Fruit fly (Drosophila melanogaster): Measurements from ENCODE around the gene CG3527.

Gene CG3527

DNA sequence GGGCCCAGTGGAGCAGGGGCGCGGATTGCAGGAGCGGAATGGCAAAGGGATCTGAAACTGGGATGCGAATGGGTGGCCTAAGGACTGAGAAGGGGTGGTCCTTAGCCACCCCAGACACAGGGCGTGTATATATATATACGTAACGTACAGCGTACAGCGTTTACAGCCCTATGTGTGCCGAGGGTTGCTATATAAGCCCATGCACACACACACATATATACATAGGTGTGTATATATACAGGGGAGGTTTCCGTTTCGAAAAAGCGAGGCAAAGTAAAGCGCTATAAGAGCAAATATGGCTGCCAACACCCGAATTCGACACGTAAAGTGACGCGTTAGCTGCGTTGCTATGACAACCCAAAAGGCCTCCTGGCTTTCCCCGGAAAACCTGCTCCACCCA, 25.0 kb upstream of the CG3527 start:
- no peak for TF ChIP-seq CG1620 (GFP tag; optimal IDR thresholded peaks at IDR 0.05)
- no peak for TF ChIP-seq Hr96 (GFP tag; optimal IDR thresholded peaks at IDR 0.05)
- TF ChIP-seq CG7045 (GFP tag; optimal IDR thresholded peaks at IDR 0.05): no peak
- TF ChIP-seq toe (GFP tag; optimal IDR thresholded peaks at IDR 0.05): no peak
- TF ChIP-seq tj (GFP tag; optimal IDR thresholded peaks at IDR 0.05): no peak
- no peak for TF ChIP-seq CG11617 (GFP tag; optimal IDR thresholded peaks at IDR 0.05)
- TF ChIP-seq CG5204 (GFP tag; optimal IDR thresholded peaks at IDR 0.05): no peak
- TF ChIP-seq Crg-1 (GFP tag; optimal IDR thresholded peaks at IDR 0.05): no peak
- no peak for TF ChIP-seq cnc (optimal IDR thresholded peaks at IDR 0.05)
- no peak for TF ChIP-seq kay (GFP tag; ENCODE audit: borderline replicate concordance)
- no peak for TF ChIP-seq bab1 (GFP tag; optimal IDR thresholded peaks at IDR 0.05)
- no peak for TF ChIP-seq ovo (GFP tag; optimal IDR thresholded peaks at IDR 0.05)
- TF ChIP-seq cic (GFP tag; optimal IDR thresholded peaks at IDR 0.05): no peak
- no peak for TF ChIP-seq CG33017 (tag; optimal IDR thresholded peaks at IDR 0.05)
- no peak for TF ChIP-seq CG14711 (tag; optimal IDR thresholded peaks at IDR 0.05)
- TF ChIP-seq Clk (GFP tag; optimal IDR thresholded peaks at IDR 0.05): no peak
- no peak for TF ChIP-seq Mnt (GFP tag; optimal IDR thresholded peaks at IDR 0.05)
- no peak for TF ChIP-seq CG7101 (tag; optimal IDR thresholded peaks at IDR 0.05)
- no peak for TF ChIP-seq CG12768 (GFP tag; optimal IDR thresholded peaks at IDR 0.05)
- TF ChIP-seq pad (GFP tag; optimal IDR thresholded peaks at IDR 0.05): no peak

DNA sequence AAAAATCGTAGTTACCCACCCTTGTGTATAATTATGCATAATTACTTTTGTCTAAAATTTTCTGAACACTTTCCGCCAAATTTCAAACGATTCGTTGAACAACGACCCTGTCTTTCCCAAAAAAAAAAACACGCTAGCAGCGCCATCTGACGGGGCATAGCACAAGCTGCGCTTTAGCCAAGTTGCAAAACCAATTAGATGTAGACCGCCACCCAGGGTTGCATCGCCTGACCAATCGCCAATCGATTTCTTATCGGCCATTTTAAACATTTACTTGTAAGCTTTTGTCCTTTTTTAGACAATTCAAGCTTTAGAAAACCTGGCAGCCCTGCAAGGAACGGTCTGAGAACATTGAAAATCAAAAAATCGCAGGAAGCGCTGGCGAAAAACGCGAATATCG, 21.9 kb upstream of the CG3527 start, which contains the start of gene CG3556:
TSS of gene CG3556 (plus strand) at position 323 of the 400 bp plus-strand sequence.
- TF ChIP-seq bab1 (GFP tag; optimal IDR thresholded peaks at IDR 0.05) (peak; percentile 71), CG14711 (tag; optimal IDR thresholded peaks at IDR 0.05) (no peak)

DNA sequence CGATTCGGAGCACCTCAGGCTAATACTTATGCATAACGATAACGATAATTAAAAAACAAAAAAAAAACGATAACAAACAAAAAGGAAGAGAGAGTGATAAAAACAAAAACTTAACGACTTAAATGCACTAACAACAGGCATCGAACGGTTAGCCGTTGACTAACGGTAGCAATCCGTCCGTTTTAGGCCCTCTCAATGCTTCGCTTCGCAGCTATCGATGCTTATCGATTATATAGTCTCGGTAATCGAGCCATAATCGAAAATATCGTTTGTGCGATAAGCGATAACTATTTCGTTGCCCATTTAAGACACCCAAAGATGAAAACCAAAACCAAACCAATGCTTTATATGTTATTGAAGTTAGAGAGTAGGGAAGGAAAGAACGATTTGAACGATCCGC, 17.8 kb upstream of the CG3527 start:
- no peak for TF ChIP-seq Crg-1 (GFP tag; optimal IDR thresholded peaks at IDR 0.05)
- no peak for TF ChIP-seq Mnt (GFP tag; optimal IDR thresholded peaks at IDR 0.05)
- TF ChIP-seq bab1 (GFP tag; optimal IDR thresholded peaks at IDR 0.05): no peak
- TF ChIP-seq Clk (GFP tag; optimal IDR thresholded peaks at IDR 0.05): no peak
- no peak for TF ChIP-seq CG12768 (GFP tag; optimal IDR thresholded peaks at IDR 0.05)
- TF ChIP-seq CG14711 (tag; optimal IDR thresholded peaks at IDR 0.05): no peak
- no peak for TF ChIP-seq cic (GFP tag; optimal IDR thresholded peaks at IDR 0.05)
- TF ChIP-seq pad (GFP tag; optimal IDR thresholded peaks at IDR 0.05): no peak
- TF ChIP-seq CG11617 (GFP tag; optimal IDR thresholded peaks at IDR 0.05): no peak
- no peak for TF ChIP-seq toe (GFP tag; optimal IDR thresholded peaks at IDR 0.05)
- TF ChIP-seq tj (GFP tag; optimal IDR thresholded peaks at IDR 0.05): no peak
- no peak for TF ChIP-seq ovo (GFP tag; optimal IDR thresholded peaks at IDR 0.05)
- no peak for TF ChIP-seq CG33017 (tag; optimal IDR thresholded peaks at IDR 0.05)

DNA sequence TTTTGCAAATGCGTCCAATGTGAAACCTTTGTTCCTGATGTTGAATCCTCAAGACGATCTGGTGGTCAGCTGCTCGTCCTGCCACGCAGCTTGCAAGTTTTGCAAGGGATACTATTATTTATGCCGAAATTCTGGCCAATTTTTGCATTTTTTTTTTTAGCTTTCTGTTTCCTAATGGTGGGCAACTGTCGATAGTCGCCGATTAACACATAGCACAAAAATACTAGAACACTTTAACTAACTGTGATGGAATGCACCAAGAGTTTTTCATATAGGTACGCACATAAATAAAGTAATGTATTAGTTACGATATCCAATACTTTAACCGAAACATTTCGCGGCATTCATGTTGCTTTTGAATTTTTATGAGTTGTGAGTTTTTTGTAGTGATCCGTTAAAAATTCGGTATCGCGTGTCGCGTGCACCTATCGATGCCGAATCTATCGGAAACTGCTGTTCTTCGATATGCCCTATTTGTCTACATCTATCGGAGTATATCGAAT, 11.3 kb upstream of the CG3527 start, which contains the start of the genes rb and CHOp24:
TSS of gene rb (minus strand) at position 197 of the 503 bp plus-strand sequence.
TSS of gene CHOp24 (plus strand) at position 479 of the 503 bp plus-strand sequence.
- TF ChIP-seq CG33017 (tag; optimal IDR thresholded peaks at IDR 0.05) (peak; percentile 46), tj (GFP tag; optimal IDR thresholded peaks at IDR 0.05) (peak; percentile 35), bab1 (GFP tag; optimal IDR thresholded peaks at IDR 0.05) (peak; percentile 73), CG14711 (tag; optimal IDR thresholded peaks at IDR 0.05) (peak; percentile 61), CG7045 (GFP tag; optimal IDR thresholded peaks at IDR 0.05) (peak; percentile 6), ovo (GFP tag; optimal IDR thresholded peaks at IDR 0.05) (peak; percentile 30), cic (GFP tag; optimal IDR thresholded peaks at IDR 0.05) (peak; percentile 10), Crg-1 (GFP tag; optimal IDR thresholded peaks at IDR 0.05) (peak; percentile 56), Hr96 (GFP tag; optimal IDR thresholded peaks at IDR 0.05) (no peak), Mnt (GFP tag; optimal IDR thresholded peaks at IDR 0.05) (peak; percentile 71), pad (GFP tag; optimal IDR thresholded peaks at IDR 0.05) (peak; percentile 38), CG12768 (GFP tag; optimal IDR thresholded peaks at IDR 0.05) (no peak), CG5204 (GFP tag; optimal IDR thresholded peaks at IDR 0.05) (no peak), cnc (optimal IDR thresholded peaks at IDR 0.05) (no peak), CG11617 (GFP tag; optimal IDR thresholded peaks at IDR 0.05) (peak; percentile 52), Clk (GFP tag; optimal IDR thresholded peaks at IDR 0.05) (no peak), toe (GFP tag; optimal IDR thresholded peaks at IDR 0.05) (peak; percentile 62), kay (GFP tag; ENCODE audit: borderline replicate concordance) (no peak), CG1620 (GFP tag; optimal IDR thresholded peaks at IDR 0.05) (peak; percentile 51), CG7101 (tag; optimal IDR thresholded peaks at IDR 0.05) (peak; percentile 56)

DNA sequence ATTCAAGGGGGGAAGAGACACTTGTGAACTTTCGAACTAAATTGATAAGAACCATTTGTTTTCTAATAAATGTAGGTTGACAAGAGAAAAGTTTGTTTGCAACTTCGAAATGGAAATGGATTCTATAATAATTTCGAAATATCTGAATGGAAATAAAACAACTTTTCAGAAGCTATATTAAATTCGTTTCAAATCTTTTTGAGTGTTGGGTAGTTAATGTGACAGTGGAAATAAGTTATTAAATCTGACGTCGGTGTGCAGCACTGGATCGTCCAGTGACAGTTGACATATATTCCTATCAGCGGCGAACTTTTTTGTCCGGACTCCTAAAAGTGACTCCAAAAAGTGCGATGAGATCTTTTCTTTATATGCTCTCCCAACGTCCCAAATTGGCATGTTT, 9.4 kb upstream of the CG3527 start, which contains the start of gene CG3568:
TSS of gene CG3568 (plus strand) at position 278 of the 400 bp plus-strand sequence.
- TF ChIP-seq Clk (GFP tag; optimal IDR thresholded peaks at IDR 0.05) (no peak), tj (GFP tag; optimal IDR thresholded peaks at IDR 0.05) (no peak), kay (GFP tag; ENCODE audit: borderline replicate concordance) (no peak), Crg-1 (GFP tag; optimal IDR thresholded peaks at IDR 0.05) (no peak), cic (GFP tag; optimal IDR thresholded peaks at IDR 0.05) (no peak), CG11617 (GFP tag; optimal IDR thresholded peaks at IDR 0.05) (no peak), Mnt (GFP tag; optimal IDR thresholded peaks at IDR 0.05) (no peak), CG7045 (GFP tag; optimal IDR thresholded peaks at IDR 0.05) (no peak), Hr96 (GFP tag; optimal IDR thresholded peaks at IDR 0.05) (no peak)

DNA sequence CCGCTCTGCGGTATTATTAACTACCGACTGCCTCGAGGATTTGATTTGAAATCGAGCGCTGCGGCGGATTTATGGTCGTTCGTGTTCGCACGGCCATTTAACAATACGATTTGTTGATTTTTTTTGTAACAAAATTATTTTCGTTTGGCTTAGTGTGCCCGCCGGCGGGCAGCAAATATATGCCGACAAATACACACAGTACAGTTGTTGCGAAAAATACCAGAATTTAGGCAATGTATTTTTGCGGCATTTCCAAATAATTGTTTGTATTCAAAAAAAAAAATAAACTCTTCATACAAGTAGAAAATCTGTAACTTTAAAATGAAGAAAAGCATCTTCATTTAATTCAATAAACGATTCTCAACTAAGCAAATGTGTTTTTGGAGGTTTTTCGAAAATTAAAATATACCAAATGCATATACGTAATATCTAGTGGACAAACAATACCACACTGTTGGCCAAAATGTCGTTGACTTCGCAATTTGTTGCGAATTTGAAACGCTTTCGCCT, 3.1 kb upstream of the CG3527 start, which contains the start of the genes Usf and CG15912:
TSS of gene Usf (minus strand) at position 184 of the 510 bp plus-strand sequence.
TSS of gene CG15912 (plus strand) at position 460 of the 510 bp plus-strand sequence.
- TF ChIP-seq tj (GFP tag; optimal IDR thresholded peaks at IDR 0.05): peak; percentile 26
- peak; percentile 2 for TF ChIP-seq bab1 (GFP tag; optimal IDR thresholded peaks at IDR 0.05)
- no peak for TF ChIP-seq CG5204 (GFP tag; optimal IDR thresholded peaks at IDR 0.05)
